Worm (Caenorhabditis elegans) whole organism, young adult: ENCODE results near the gene T24E12.6.
A peak's percentile ranks its signal among the peaks of the same experiment; 100 is the strongest.

Source experiments
- D2030.7 ChIP-seq: fragments of 200-800 bp; sonication (Bioruptor generic); IDR thresholded peaks from 2 replicates; pipeline ENCODE4 v1.3.6; 2022; ENCODE audit warnings: missing genetic modification reagents, missing genetic modification characterization, missing compliant biosample characterization
- F22D6.2 ChIP-seq: sonication (generic microtip); optimal IDR thresholded peaks from 2 replicates; lab custom pipeline; 2016; ENCODE audit warnings: mild to moderate bottlenecking, missing genetic modification characterization, missing compliant biosample characterization
- F52B5.7 ChIP-seq: sonication (generic microtip); optimal IDR thresholded peaks from 2 replicates; lab custom pipeline; 2016; ENCODE audit warnings: mild to moderate bottlenecking, missing genetic modification characterization, missing compliant biosample characterization
- F55B11.4 ChIP-seq: sonication (generic microtip); optimal IDR thresholded peaks from 2 replicates; lab custom pipeline; 2016; ENCODE audit warnings: missing compliant biosample characterization, missing genetic modification characterization, borderline replicate concordance; ENCODE audit not compliant: insufficient read depth
- F57A8.1 ChIP-seq: fragments of 200-800 bp; sonication (Bioruptor generic); optimal IDR thresholded peaks from 2 replicates; lab custom pipeline; 2018; ENCODE audit warnings: mild to moderate bottlenecking, missing genetic modification characterization, moderate library complexity, missing compliant biosample characterization
- K12H6.12 ChIP-seq: fragments of 200-800 bp; sonication (Bioruptor generic); optimal IDR thresholded peaks from 2 replicates; lab custom pipeline; 2018; ENCODE audit warnings: mild to moderate bottlenecking, missing genetic modification characterization, missing compliant biosample characterization
- T07F8.4 ChIP-seq: sonication (generic microtip); optimal IDR thresholded peaks from 2 replicates; lab custom pipeline; 2016; ENCODE audit warnings: mild to moderate bottlenecking, missing genetic modification characterization, moderate library complexity, missing compliant biosample characterization
- Y53G8AR.9 ChIP-seq: fragments of 200-800 bp; sonication (Bioruptor generic); conservative IDR thresholded peaks from 2 replicates; pipeline ENCODE4 v1.3.6; 2022; ENCODE audit warnings: missing genetic modification reagents, missing genetic modification characterization, missing compliant biosample characterization
- ama-1 ChIP-seq, 3 experiments: fragments of 150-350 bp in 1 of 3; sonication (generic microtip) in 2 of 3; optimal IDR thresholded peaks; 2 replicates each; lab custom pipeline; 2014 to 2018; ENCODE audit warnings: missing biosample characterization in 2 of 3, missing genetic modification characterization in 2 of 3, missing genetic modification reagents in 2 of 3
- aptf-2 ChIP-seq: fragments of 200-800 bp; sonication (Bioruptor generic); conservative IDR thresholded peaks from 2 replicates; pipeline ENCODE4 v1.3.6; 2022; ENCODE audit warnings: missing genetic modification reagents, missing genetic modification characterization, missing compliant biosample characterization
- attf-3 ChIP-seq: fragments of 200-800 bp; sonication (Bioruptor generic); conservative IDR thresholded peaks from 2 replicates; pipeline ENCODE4 v1.3.6; 2022; ENCODE audit warnings: missing genetic modification reagents, missing genetic modification characterization, missing compliant biosample characterization
- ccch-3 ChIP-seq: fragments of 200-800 bp; sonication (Bioruptor generic); optimal IDR thresholded peaks from 2 replicates; lab custom pipeline; 2018; ENCODE audit warnings: mild to moderate bottlenecking, missing genetic modification characterization, missing compliant biosample characterization
- ceh-27 ChIP-seq: fragments of 200-800 bp; sonication (Bioruptor generic); optimal IDR thresholded peaks from 2 replicates; lab custom pipeline; 2018; ENCODE audit warnings: mild to moderate bottlenecking, missing genetic modification characterization, moderate library complexity, missing compliant biosample characterization
- die-1 ChIP-seq: sonication (generic microtip); optimal IDR thresholded peaks from 2 replicates; lab custom pipeline; 2016; ENCODE audit warnings: missing genotype, mild to moderate bottlenecking, missing genetic modification characterization, missing compliant biosample characterization
- dpff-1 ChIP-seq: sonication (generic microtip); optimal IDR thresholded peaks from 2 replicates; lab custom pipeline; 2017; ENCODE audit warnings: mild to moderate bottlenecking, missing genetic modification characterization, missing compliant biosample characterization
- dpl-1 ChIP-seq: fragments of 150-350 bp; optimal IDR thresholded peaks from 2 replicates; lab custom pipeline; 2014; ENCODE audit warnings: missing biosample characterization, missing genetic modification reagents, missing genetic modification characterization
- egl-44 ChIP-seq: fragments of 200-800 bp; sonication (Bioruptor generic); IDR thresholded peaks from 2 replicates; pipeline ENCODE4 v1.3.6; 2022; ENCODE audit warnings: missing genetic modification reagents, missing genetic modification characterization, missing compliant biosample characterization
- egrh-3 ChIP-seq: fragments of 200-800 bp; sonication (Bioruptor generic); IDR thresholded peaks from 2 replicates; pipeline ENCODE4 v1.3.6; 2022; ENCODE audit warnings: missing genetic modification reagents, missing genetic modification characterization, missing compliant biosample characterization
- fkh-3 ChIP-seq: sonication (generic microtip); optimal IDR thresholded peaks from 2 replicates; lab custom pipeline; 2016; ENCODE audit warnings: mild to moderate bottlenecking, missing genetic modification characterization, missing compliant biosample characterization
- hrde-1 ChIP-seq: sonication (generic microtip); optimal IDR thresholded peaks from 2 replicates; lab custom pipeline; 2016; ENCODE audit warnings: missing genetic modification characterization, mild to moderate bottlenecking, missing compliant biosample characterization, moderate library complexity, missing genotype, missing genetic modification reagents, borderline replicate concordance
- hsf-1 ChIP-seq: fragments of 200-800 bp; sonication (Bioruptor generic); IDR thresholded peaks from 2 replicates; pipeline ENCODE4 v1.3.6; 2022; ENCODE audit warnings: missing genetic modification reagents, missing genetic modification characterization, missing compliant biosample characterization
- lin-26 ChIP-seq: fragments of 200-800 bp; sonication (Bioruptor generic); IDR thresholded peaks from 2 replicates; pipeline ENCODE4 v1.3.6; 2022; ENCODE audit warnings: missing genetic modification reagents, missing genetic modification characterization, missing compliant biosample characterization
- lsy-27 ChIP-seq: sonication (generic microtip); optimal IDR thresholded peaks from 2 replicates; lab custom pipeline; 2017; ENCODE audit warnings: missing genetic modification characterization, mild to moderate bottlenecking, missing compliant biosample characterization, antibody characterized with exemption, missing genotype, borderline replicate concordance; ENCODE audit not compliant: insufficient read depth
- madf-3 ChIP-seq: fragments of 200-800 bp; sonication (Bioruptor generic); IDR thresholded peaks from 2 replicates; pipeline ENCODE4 v1.3.6; 2022; ENCODE audit warnings: missing genetic modification reagents, missing genetic modification characterization, missing compliant biosample characterization
- mxl-1 ChIP-seq: sonication (generic microtip); optimal IDR thresholded peaks from 2 replicates; lab custom pipeline; 2016; ENCODE audit warnings: missing genetic modification characterization, missing compliant biosample characterization
- nfya-2 ChIP-seq: fragments of 200-800 bp; sonication (Bioruptor generic); IDR thresholded peaks from 2 replicates; pipeline ENCODE4 v1.3.6; 2022; ENCODE audit warnings: missing genetic modification reagents, missing genetic modification characterization, missing compliant biosample characterization
- rec-8 ChIP-seq, 2 experiments: sonication (generic microtip); optimal IDR thresholded peaks; 2 replicates each; lab custom pipeline; 2016; ENCODE audit warnings: mild to moderate bottlenecking in 2 of 2, missing genetic modification characterization in 2 of 2, missing genetic modification reagents in 2 of 2, missing genotype in 2 of 2, missing biosample characterization in 1 of 2, missing compliant biosample characterization in 1 of 2, moderate library complexity in 1 of 2
- snpc-4 ChIP-seq, 5 experiments: fragments of 150-350 bp in 1 of 5; sonication (generic microtip) in 4 of 5; optimal IDR thresholded peaks; 2 replicates each; lab custom pipeline; 2014 to 2018; ENCODE audit warnings: missing genetic modification characterization in 5 of 5, missing biosample characterization in 3 of 5, antibody characterized with exemption in 2 of 5, mild to moderate bottlenecking in 2 of 5, missing compliant biosample characterization in 2 of 5, missing genotype in 2 of 5, moderate library complexity in 2 of 5, missing genetic modification reagents in 1 of 5
- unc-62 ChIP-seq: fragments of 150-350 bp; optimal IDR thresholded peaks from 2 replicates; lab custom pipeline; 2014; ENCODE audit warnings: missing biosample characterization, missing genetic modification reagents, missing genetic modification characterization
- zfh-2 ChIP-seq: fragments of 200-800 bp; sonication (Bioruptor generic); conservative IDR thresholded peaks from 2 replicates; pipeline ENCODE4 v1.3.6; 2022; ENCODE audit warnings: missing genetic modification reagents, missing genetic modification characterization, missing compliant biosample characterization
- ztf-25 ChIP-seq: fragments of 200-800 bp; sonication (Bioruptor generic); IDR thresholded peaks from 2 replicates; pipeline ENCODE4 v1.3.6; 2022; ENCODE audit warnings: missing genetic modification reagents, missing genetic modification characterization, missing compliant biosample characterization
- ztf-28 ChIP-seq: fragments of 200-800 bp; sonication (Bioruptor generic); IDR thresholded peaks from 2 replicates; pipeline ENCODE4 v1.3.6; 2022; ENCODE audit warnings: missing genetic modification reagents, missing genetic modification characterization, missing compliant biosample characterization

T24E12.6 gene

DNA sequence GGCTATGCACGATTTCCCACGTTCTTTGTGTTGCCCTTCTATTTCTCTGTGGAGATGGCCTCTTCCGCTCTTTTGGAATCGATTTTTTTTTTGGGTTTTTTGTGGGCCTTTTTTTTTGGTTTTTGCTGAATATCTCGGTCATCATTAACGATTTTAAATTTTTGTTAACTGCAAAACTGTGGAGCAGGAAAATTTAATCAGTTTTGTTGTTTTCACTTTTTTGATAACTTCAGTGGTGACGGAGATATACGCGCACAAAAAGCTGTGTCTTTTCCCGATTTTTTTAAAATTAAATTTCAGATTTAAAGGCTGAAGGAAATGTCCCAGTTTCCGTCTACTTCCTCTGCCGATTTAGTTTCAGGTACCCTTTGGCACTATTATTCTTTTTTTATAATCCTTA lies 23.8 kb upstream of the T24E12.6 start, which contains the start of gene T24E12.1:
Gene T24E12.1, plus strand, starts transcription at position 301 of the 400 bp plus-strand sequence.
- TF ChIP-seq aptf-2 (peak; percentile 84; the same call in 1 of the 2 replicates), zfh-2 (no peak)
- TF ChIP-seq, all 124 proteins: peak for 1

DNA sequence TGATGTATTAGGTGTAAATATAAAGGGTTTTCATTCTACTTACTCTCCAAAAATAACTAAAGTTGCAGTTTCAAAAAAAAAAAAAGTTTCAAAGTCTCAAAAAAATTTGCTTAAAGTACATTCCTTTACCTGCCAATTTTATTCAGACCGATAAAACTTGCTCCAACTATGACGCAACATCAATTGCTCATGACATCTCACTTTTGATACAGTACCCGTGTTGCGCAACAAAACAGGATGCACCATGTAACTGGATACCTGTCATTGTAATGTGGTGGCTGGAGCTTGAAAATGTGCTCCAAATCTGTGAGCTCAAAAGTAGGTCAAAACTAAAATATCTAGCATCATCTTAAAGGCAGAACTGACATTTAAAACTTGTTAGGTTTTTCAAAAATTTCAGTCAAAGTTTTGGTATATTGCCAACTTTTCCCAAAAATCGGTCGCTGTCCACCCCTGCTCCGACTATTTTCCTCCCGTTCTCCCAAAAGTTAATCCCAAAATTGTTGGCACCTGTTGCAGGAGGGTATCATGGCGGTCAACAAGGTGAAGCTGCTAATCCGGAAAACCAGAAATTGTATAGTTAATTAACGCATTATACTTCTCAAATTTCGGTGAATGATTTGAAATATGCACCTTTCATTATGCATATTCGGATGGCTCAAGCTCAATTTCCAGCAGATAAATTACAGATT lies 21.0 kb upstream of the T24E12.6 start, which contains the start of gene T24E12.2:
Gene T24E12.2, plus strand, starts transcription at position 642 of the 692 bp plus-strand sequence.
- TF ChIP-seq snpc-4 (GFP tag; optimal IDR thresholded peaks at IDR 0.05; lab: Kevin White, UChicago) (no peak), snpc-4 (tag; optimal IDR thresholded peaks at IDR 0.05; lab: Kevin White, UChicago) (no peak), ama-1 (optimal IDR thresholded peaks at IDR 0.05; lab: Kevin White, UChicago) (no peak), ama-1 (GFP tag; optimal IDR thresholded peaks at IDR 0.05; lab: Kevin White, UChicago) (no peak), dpl-1 (GFP tag; lab: Kevin White, UChicago) (no peak)

DNA sequence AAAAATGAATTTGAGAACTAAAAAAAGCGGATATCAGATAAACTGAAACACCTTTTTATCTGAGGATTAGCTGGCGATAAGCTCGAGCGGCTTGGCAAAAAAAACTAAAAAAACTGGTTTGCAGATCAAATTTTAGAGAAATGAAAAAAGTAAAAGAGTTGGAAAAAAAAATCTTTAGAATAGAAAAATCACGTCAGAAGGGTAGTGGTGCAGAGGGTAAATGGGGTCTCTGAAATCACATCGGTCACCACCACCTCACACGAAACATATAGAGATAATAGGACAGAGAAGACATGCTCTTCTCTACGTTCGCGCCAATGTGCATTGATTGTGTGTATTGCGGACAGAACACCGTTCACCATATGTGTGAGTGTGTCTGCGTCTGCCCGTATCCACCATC lies 19.7 kb upstream of the T24E12.6 start:
- TF ChIP-seq ztf-25 (GFP tag; lab: Robert Waterston, UW) (no peak), hrde-1 (tag; lab: Kevin White, UChicago) (no peak), F22D6.2 (tag; lab: Kevin White, UChicago) (no peak), Y53G8AR.9 (GFP tag; lab: Robert Waterston, UW) (no peak), F57A8.1 (no peak), F55B11.4 (tag; lab: Kevin White, UChicago) (no peak), F52B5.7 (tag; lab: Kevin White, UChicago) (no peak)

DNA sequence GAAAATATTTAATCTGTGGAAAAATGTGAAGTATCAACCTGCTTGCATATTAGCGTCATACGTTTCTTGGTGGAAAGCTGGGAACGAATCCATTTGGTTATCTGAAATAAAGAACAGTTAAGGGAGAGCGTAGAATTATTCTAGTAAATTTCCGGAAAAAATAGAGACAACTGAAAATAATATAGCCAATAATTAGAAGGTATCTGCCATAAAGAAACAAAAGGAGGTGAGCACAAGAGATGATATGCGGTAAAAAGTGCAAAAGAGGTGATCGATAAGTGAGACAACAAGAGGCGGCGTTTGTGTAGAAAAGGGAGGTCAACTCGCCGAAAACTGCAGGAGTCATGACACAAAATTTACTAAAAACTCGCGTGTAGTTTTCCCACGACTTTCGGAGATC lies 18.0 kb upstream of the T24E12.6 start, which contains the start of gene T24E12.11:
Gene T24E12.11, minus strand, starts transcription at position 101 of the 400 bp plus-strand sequence.
- no peak for TF ChIP-seq lsy-27 (tag; lab: Kevin White, UChicago)
- no peak for TF ChIP-seq T07F8.4
- TF ChIP-seq snpc-4 (GFP tag; optimal IDR thresholded peaks at IDR 0.05; lab: Kevin White, UChicago), result no peak
- no peak for TF ChIP-seq snpc-4 (tag; optimal IDR thresholded peaks at IDR 0.05; lab: Kevin White, UChicago)
- TF ChIP-seq dpff-1, result no peak
- no peak for TF ChIP-seq mxl-1 (tag; lab: Kevin White, UChicago)
- TF ChIP-seq unc-62 (GFP tag; lab: Kevin White, UChicago), result no peak
- no peak for TF ChIP-seq aptf-2
- TF ChIP-seq F57A8.1, result no peak
- no peak for TF ChIP-seq egrh-3 (GFP tag; lab: Robert Waterston, UW)
- no peak for TF ChIP-seq F55B11.4 (tag; lab: Kevin White, UChicago)
- no peak for TF ChIP-seq ztf-25 (GFP tag; lab: Robert Waterston, UW)
- no peak for TF ChIP-seq hsf-1 (GFP tag; lab: Robert Waterston, UW)
- TF ChIP-seq ccch-3 (GFP tag; lab: Kevin White, UChicago), result no peak
- no peak for TF ChIP-seq egl-44 (GFP tag; lab: Robert Waterston, UW)
- TF ChIP-seq nfya-2, result no peak
- TF ChIP-seq ceh-27, result no peak
- TF ChIP-seq rec-8 (tag; optimal IDR thresholded peaks at IDR 0.05; lab: Kevin White, UChicago), result no peak
- TF ChIP-seq, all 124 proteins: peak for 0

DNA sequence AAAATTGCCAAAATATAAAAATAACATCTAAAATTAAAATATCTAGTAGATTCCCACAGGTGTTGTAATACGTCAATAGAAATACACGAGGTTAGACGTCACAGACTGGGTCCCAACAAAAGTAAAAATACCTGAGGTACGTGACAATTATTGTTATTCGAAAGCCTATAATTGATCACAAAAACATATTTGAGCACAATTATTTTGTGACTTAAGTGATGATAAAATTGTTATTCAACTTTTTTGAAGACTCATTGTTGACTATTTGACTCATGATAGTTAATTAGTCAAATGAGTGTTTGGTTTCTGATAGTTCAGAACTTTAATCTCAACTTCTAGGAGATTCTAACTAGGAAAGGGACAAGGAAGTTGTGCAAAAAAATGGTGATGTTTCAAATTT lies 16.3 kb upstream of the T24E12.6 start:
- TF ChIP-seq K12H6.12 (tag; lab: Kevin White, UChicago) (no peak), rec-8 (tag; optimal IDR thresholded peaks at IDR 0.05; lab: Kevin White, UChicago) (no peak), lsy-27 (tag; lab: Kevin White, UChicago) (no peak), ccch-3 (GFP tag; lab: Kevin White, UChicago) (no peak), madf-3 (GFP tag; lab: Robert Waterston, UW) (no peak), dpff-1 (no peak), ztf-28 (GFP tag; lab: Robert Waterston, UW) (no peak), egrh-3 (GFP tag; lab: Robert Waterston, UW) (no peak), lin-26 (GFP tag; lab: Robert Waterston, UW) (no peak), die-1 (tag; lab: Kevin White, UChicago) (no peak), attf-3 (GFP tag; lab: Robert Waterston, UW) (no peak), fkh-3 (tag; lab: Kevin White, UChicago) (no peak), ztf-25 (GFP tag; lab: Robert Waterston, UW) (no peak), D2030.7 (GFP tag; lab: Robert Waterston, UW) (no peak)
